Fruit fly (Drosophila melanogaster) whole organism, prepupa: Measurements from ENCODE around the gene raskol.

Source experiments
- CG10631 ChIP-seq: fragments of 200-800 bp; sonication (Bioruptor generic); optimal IDR thresholded peaks from 2 replicates; lab custom pipeline; 2016; ENCODE audit warnings: missing biosample characterization, missing genetic modification characterization
- CG11294 ChIP-seq: fragments of 200-800 bp; sonication (Bioruptor generic); IDR thresholded peaks from 2 replicates; pipeline ENCODE4 v1.3.6; 2022; ENCODE audit warnings: missing biosample characterization, missing genetic modification characterization
- CG11902 ChIP-seq: fragments of 200-800 bp; sonication (Bioruptor generic); optimal IDR thresholded peaks from 3 replicates; lab custom pipeline; 2016; ENCODE audit warnings: missing biosample characterization, missing genetic modification characterization
- CG15336 ChIP-seq: fragments of 200-800 bp; sonication (Bioruptor generic); IDR thresholded peaks from 2 replicates; pipeline ENCODE4 v1.3.6; 2022; ENCODE audit warnings: missing biosample characterization, missing genetic modification characterization
- CG1621 ChIP-seq: fragments of 200-800 bp; sonication (Bioruptor generic); optimal IDR thresholded peaks from 3 replicates; lab custom pipeline; 2018; ENCODE audit warnings: missing biosample characterization, mild to moderate bottlenecking, missing genetic modification characterization
- CG16779 ChIP-seq: fragments of 200-800 bp; sonication (Bioruptor generic); optimal IDR thresholded peaks from 3 replicates; lab custom pipeline; 2017; ENCODE audit warnings: missing biosample characterization, mild to moderate bottlenecking, missing genetic modification characterization
- CG3032 ChIP-seq: fragments of 200-800 bp; optimal IDR thresholded peaks from 2 replicates; lab custom pipeline; 2019; ENCODE audit warnings: missing biosample characterization, mild to moderate bottlenecking, missing genetic modification characterization, moderate library complexity
- CG32006 ChIP-seq: fragments of 200-800 bp; sonication (Bioruptor generic); optimal IDR thresholded peaks from 3 replicates; lab custom pipeline; 2017; ENCODE audit warnings: missing biosample characterization, mild to moderate bottlenecking, missing genetic modification characterization
- CG34406 ChIP-seq: fragments of 200-800 bp; sonication (Bioruptor generic); optimal IDR thresholded peaks from 3 replicates; lab custom pipeline; 2016; ENCODE audit warnings: missing biosample characterization, missing genetic modification characterization
- CG3919 ChIP-seq: fragments of 200-800 bp; sonication (Bioruptor generic); optimal IDR thresholded peaks from 3 replicates; lab custom pipeline; 2016; ENCODE audit warnings: missing biosample characterization, missing genetic modification characterization
- CG6163 ChIP-seq: fragments of 200-800 bp; sonication (Bioruptor generic); IDR thresholded peaks from 3 replicates; pipeline ENCODE4 v1.3.6; 2022; ENCODE audit warnings: missing biosample characterization, missing genetic modification characterization
- CG6276 ChIP-seq: fragments of 200-800 bp; sonication (Bioruptor generic); optimal IDR thresholded peaks from 2 replicates; lab custom pipeline; 2017; ENCODE audit warnings: missing biosample characterization, mild to moderate bottlenecking, missing genetic modification characterization
- CG6854 ChIP-seq: fragments of 200-800 bp; sonication (Bioruptor generic); optimal IDR thresholded peaks from 2 replicates; lab custom pipeline; 2017; ENCODE audit warnings: missing biosample characterization, mild to moderate bottlenecking, missing genetic modification characterization
- CG7368 ChIP-seq: fragments of 200-800 bp; sonication (Bioruptor generic); optimal IDR thresholded peaks from 3 replicates; lab custom pipeline; 2016; ENCODE audit warnings: missing biosample characterization, missing genetic modification characterization
- CG8119 ChIP-seq: fragments of 200-800 bp; sonication (Bioruptor generic); IDR thresholded peaks from 3 replicates; pipeline ENCODE4 v1.3.6; 2022; ENCODE audit warnings: missing biosample characterization, missing genetic modification characterization
- CG8319 ChIP-seq: fragments of 200-800 bp; sonication (Bioruptor generic); optimal IDR thresholded peaks from 3 replicates; lab custom pipeline; 2016; ENCODE audit warnings: missing biosample characterization, missing genetic modification characterization
- CG8632 ChIP-seq: fragments of 200-800 bp; sonication (Bioruptor generic); optimal IDR thresholded peaks from 3 replicates; lab custom pipeline; 2016; ENCODE audit warnings: missing biosample characterization, missing genetic modification characterization
- CG9139 ChIP-seq: fragments of 200-800 bp; sonication (Bioruptor generic); optimal IDR thresholded peaks from 3 replicates; lab custom pipeline; 2017; ENCODE audit warnings: missing biosample characterization, mild to moderate bottlenecking, missing genetic modification characterization
- Eip75B ChIP-seq: fragments of 200-800 bp; sonication (Bioruptor generic); optimal IDR thresholded peaks from 3 replicates; lab custom pipeline; 2016; ENCODE audit warnings: missing biosample characterization, missing genetic modification characterization
- Eip78C ChIP-seq: fragments of 200-800 bp; sonication (Bioruptor generic); peaks from one replicate; lab custom pipeline; 2016; ENCODE audit warnings: missing biosample characterization, missing genetic modification characterization
- Ets21C ChIP-seq: fragments of 200-800 bp; sonication (Bioruptor generic); optimal IDR thresholded peaks from 3 replicates; lab custom pipeline; 2016; ENCODE audit warnings: missing biosample characterization, missing genetic modification characterization
- Ets96B ChIP-seq: fragments of 200-800 bp; optimal IDR thresholded peaks from 2 replicates; lab custom pipeline; 2019; ENCODE audit warnings: missing biosample characterization, mild to moderate bottlenecking, missing genetic modification characterization, moderate library complexity
- Gug ChIP-seq: fragments of 200-800 bp; sonication (Bioruptor generic); IDR thresholded peaks from 2 replicates; pipeline ENCODE4 v1.3.6; 2022; ENCODE audit warnings: missing biosample characterization, missing genetic modification characterization
- Hr39 ChIP-seq: fragments of 200-800 bp; sonication (Bioruptor generic); optimal IDR thresholded peaks from 2 replicates; lab custom pipeline; 2016; ENCODE audit warnings: missing biosample characterization, missing genetic modification characterization
- Smox ChIP-seq: fragments of 200-800 bp; sonication (Bioruptor generic); optimal IDR thresholded peaks from 3 replicates; lab custom pipeline; 2016; ENCODE audit warnings: missing biosample characterization, missing genetic modification characterization
- Sox102F ChIP-seq: fragments of 200-800 bp; sonication (Bioruptor generic); optimal IDR thresholded peaks from 2 replicates; lab custom pipeline; 2016; ENCODE audit warnings: missing biosample characterization, mild to moderate bottlenecking, missing genetic modification characterization
- Sox15 ChIP-seq: fragments of 200-800 bp; sonication (Bioruptor generic); optimal IDR thresholded peaks from 3 replicates; lab custom pipeline; 2016; ENCODE audit warnings: missing biosample characterization, missing genetic modification characterization
- achi ChIP-seq: fragments of 200-800 bp; sonication (Bioruptor generic); optimal IDR thresholded peaks from 3 replicates; lab custom pipeline; 2016; ENCODE audit warnings: missing biosample characterization, missing genetic modification characterization
- acj6 ChIP-seq: fragments of 200-800 bp; sonication (Bioruptor generic); optimal IDR thresholded peaks from 3 replicates; lab custom pipeline; 2016; ENCODE audit warnings: missing biosample characterization, missing genetic modification characterization
- dsx ChIP-seq: fragments of 200-800 bp; optimal IDR thresholded peaks from 3 replicates; lab custom pipeline; 2019; ENCODE audit warnings: missing biosample characterization, mild to moderate bottlenecking, missing genetic modification characterization, moderate library complexity; ENCODE audit not compliant: poor library complexity, severe bottlenecking
- eg ChIP-seq: fragments of 200-800 bp; sonication (Bioruptor generic); IDR thresholded peaks from 3 replicates; pipeline ENCODE4 v1.3.6; 2022; ENCODE audit warnings: missing biosample characterization, missing genetic modification characterization
- fd59A ChIP-seq: fragments of 200-800 bp; sonication (Bioruptor generic); optimal IDR thresholded peaks from 2 replicates; lab custom pipeline; 2017; ENCODE audit warnings: missing biosample characterization, mild to moderate bottlenecking, missing genetic modification characterization, missing genetic modification reagents
- fkh ChIP-seq: fragments of 200-800 bp; sonication (Bioruptor generic); optimal IDR thresholded peaks from 3 replicates; lab custom pipeline; 2017; ENCODE audit warnings: missing biosample characterization, mild to moderate bottlenecking, missing genetic modification characterization, moderate library complexity
- lz ChIP-seq: fragments of 200-800 bp; sonication (Bioruptor generic); optimal IDR thresholded peaks from 3 replicates; lab custom pipeline; 2016; ENCODE audit warnings: missing biosample characterization, missing genetic modification characterization
- pdm3 ChIP-seq: fragments of 200-800 bp; sonication (Bioruptor generic); optimal IDR thresholded peaks from 3 replicates; lab custom pipeline; 2016; ENCODE audit warnings: missing biosample characterization, missing genetic modification characterization
- salr ChIP-seq, 2 experiments: fragments of 200-800 bp; sonication (Bioruptor generic); optimal IDR thresholded peaks; 3 replicates each; lab custom pipeline; 2016 to 2018; ENCODE audit warnings: missing biosample characterization in 2 of 2, missing genetic modification characterization in 2 of 2, mild to moderate bottlenecking in 1 of 2
- spab ChIP-seq: fragments of 200-800 bp; sonication (Bioruptor generic); optimal IDR thresholded peaks from 2 replicates; lab custom pipeline; 2017; ENCODE audit warnings: missing biosample characterization, mild to moderate bottlenecking, missing genetic modification characterization, missing genetic modification reagents
- ss ChIP-seq, 2 experiments: fragments of 200-800 bp; sonication (Bioruptor generic); optimal IDR thresholded peaks; 2 replicates in 1 of 2; 3 replicates in 1 of 2; lab custom pipeline; 2017 to 2018; ENCODE audit warnings: mild to moderate bottlenecking in 2 of 2, missing biosample characterization in 2 of 2, missing genetic modification characterization in 2 of 2, moderate library complexity in 1 of 2
- topi ChIP-seq: fragments of 200-800 bp; sonication (Bioruptor generic); optimal IDR thresholded peaks from 3 replicates; lab custom pipeline; 2016; ENCODE audit warnings: missing biosample characterization, missing genetic modification characterization
- vri ChIP-seq: fragments of 200-800 bp; sonication (Bioruptor generic); optimal IDR thresholded peaks from 3 replicates; lab custom pipeline; 2016; ENCODE audit warnings: missing biosample characterization, mild to moderate bottlenecking, missing genetic modification characterization

raskol gene

dm6 chrX:17722912-17723311 lies 13.0 kb downstream of the raskol start (continued):
- no peak for TF ChIP-seq CG1621
- TF ChIP-seq Hr39 (GFP tag; lab: Kevin White, UChicago), result no peak
- no peak for TF ChIP-seq CG8632 (GFP tag; lab: Kevin White, UChicago)
- no peak for TF ChIP-seq Eip75B
- TF ChIP-seq CG9139 (GFP tag; lab: Kevin White, UChicago), result peak; percentile 1
- TF ChIP-seq Ets96B (tag; lab: Kevin White, UChicago), result no peak
- TF ChIP-seq fd59A (GFP tag; lab: Kevin White, UChicago), result no peak
- TF ChIP-seq Gug, result no peak
- no peak for TF ChIP-seq Sox15 (GFP tag; lab: Kevin White, UChicago)
- no peak for TF ChIP-seq Ets21C (GFP tag; lab: Kevin White, UChicago)
- TF ChIP-seq CG8319 (GFP tag; lab: Kevin White, UChicago), result no peak
- TF ChIP-seq CG11294 (GFP tag; lab: Robert Waterston, UW), result no peak
- TF ChIP-seq Sox102F (GFP tag; lab: Kevin White, UChicago), result no peak
- TF ChIP-seq pdm3 (GFP tag; lab: Kevin White, UChicago), result no peak
- no peak for TF ChIP-seq CG7368 (GFP tag; lab: Kevin White, UChicago)
- peak; percentile 61 for TF ChIP-seq CG6854 (GFP tag; lab: Kevin White, UChicago)
- TF ChIP-seq ss (GFP tag; optimal IDR thresholded peaks at IDR 0.05; lab: Kevin White, UChicago), result peak; percentile 31 to 61
- no peak for TF ChIP-seq spab
- no peak for TF ChIP-seq CG8119 (GFP tag; lab: Robert Waterston, UW)
- peak; percentile 67 for TF ChIP-seq fkh (GFP tag; lab: Kevin White, UChicago)
- no peak for TF ChIP-seq achi (GFP tag; lab: Kevin White, UChicago)
- no peak for TF ChIP-seq CG34406 (GFP tag; lab: Kevin White, UChicago)
- TF ChIP-seq CG16779, result no peak
- TF ChIP-seq CG3919 (GFP tag; lab: Kevin White, UChicago), result peak; percentile 24
- no peak for TF ChIP-seq acj6 (GFP tag; lab: Kevin White, UChicago)
- no peak for TF ChIP-seq lz (GFP tag; lab: Kevin White, UChicago)
- TF ChIP-seq CG11902 (GFP tag; lab: Kevin White, UChicago), result no peak
- peak; percentile 10 for TF ChIP-seq dsx (GFP tag; lab: Kevin White, UChicago)
- no peak for TF ChIP-seq CG10631 (GFP tag; lab: Kevin White, UChicago)
- TF ChIP-seq CG6163 (GFP tag; lab: Robert Waterston, UW), result peak; percentile 72
- TF ChIP-seq, all 60 proteins: peak for 16

DNA sequence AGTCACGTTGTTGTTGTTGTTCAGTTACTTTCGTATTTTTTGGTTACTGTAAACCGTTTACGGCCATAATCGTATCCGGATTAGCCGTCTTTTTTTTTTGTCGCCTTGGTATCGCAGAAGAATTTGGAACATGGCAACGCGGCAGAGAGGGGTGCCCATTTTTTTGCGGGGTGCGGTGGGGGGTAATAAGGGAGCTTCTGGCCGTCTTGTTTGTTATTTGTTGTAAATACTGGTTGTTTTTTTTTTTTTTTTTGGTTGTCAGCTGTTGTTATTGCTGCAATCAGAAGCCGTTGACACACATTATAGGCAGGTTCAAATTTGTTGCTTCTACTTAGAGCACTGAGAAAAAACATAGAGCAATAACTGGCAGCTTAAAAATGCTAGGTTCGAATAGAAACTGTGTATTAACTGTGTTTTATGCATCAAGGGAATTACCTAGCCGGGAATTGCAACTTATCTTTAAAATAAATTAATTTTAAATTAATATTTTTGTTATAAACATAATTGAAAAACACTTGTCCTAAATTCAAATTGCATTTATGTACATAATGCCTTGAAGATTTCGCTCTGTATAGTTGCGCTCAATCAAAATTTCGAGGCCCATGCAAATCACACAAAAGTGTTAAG lies 14.5 kb downstream of the raskol start:
- TF ChIP-seq vri (GFP tag; lab: Kevin White, UChicago) (no peak), CG8119 (GFP tag; lab: Robert Waterston, UW) (0 out of 3 replicates have a peak, but pooled peaks have one; percentile 22), topi (no peak), CG3032 (tag; lab: Kevin White, UChicago) (no peak), Eip75B (no peak), CG32006 (GFP tag; lab: Kevin White, UChicago) (peak; percentile 56), ss (GFP tag; optimal IDR thresholded peaks at IDR 0.05; lab: Kevin White, UChicago) (no peak), Eip78C (GFP tag; lab: Kevin White, UChicago) (peak; percentile 55), CG15336 (GFP tag; lab: Robert Waterston, UW) (peak; percentile 53; the same call in 1 of the 2 replicates), CG10631 (GFP tag; lab: Kevin White, UChicago) (no peak), CG6163 (GFP tag; lab: Robert Waterston, UW) (0 out of 3 replicates have a peak, but pooled peaks have one; percentile 28), Smox (GFP tag; lab: Kevin White, UChicago) (no peak), salr (GFP tag; optimal IDR thresholded peaks at IDR 0.05; lab: Kevin White, UChicago) (no peak), eg (GFP tag; lab: Robert Waterston, UW) (peak; percentile 46; the same call in 2 of the 3 replicates), Gug (no peak), CG6276 (GFP tag; lab: Kevin White, UChicago) (peak; percentile 37)
